Fruit fly (Drosophila melanogaster): ENCODE measurements around the gene Cpr62Bb.
A peak's percentile ranks its signal among the peaks of the same experiment; 100 is the strongest.

The Cpr62Bb gene

dm6 chr3L:1880692-1881091 lies 45.7 kb upstream of the Cpr62Bb start (continued):
- TF ChIP-seq grn (GFP tag; optimal IDR thresholded peaks at IDR 0.05) (no peak), CG15479 (GFP tag; optimal IDR thresholded peaks at IDR 0.05) (no peak), CG30431 (GFP tag; optimal IDR thresholded peaks at IDR 0.05) (no peak), bab2 (GFP tag; optimal IDR thresholded peaks at IDR 0.05) (peak; percentile 25), CG9437 (GFP tag; optimal IDR thresholded peaks at IDR 0.05) (no peak), CG18599 (GFP tag; optimal IDR thresholded peaks at IDR 0.05) (peak; percentile 59), CG1024 (GFP tag; IDR thresholded peaks at IDR 0.05) (0 out of 2 replicates have a peak, but pooled peaks have one; percentile 26), ATbp (GFP tag; optimal IDR thresholded peaks at IDR 0.05) (no peak), CG12659 (GFP tag; optimal IDR thresholded peaks at IDR 0.05) (no peak), CG2202 (tag; optimal IDR thresholded peaks at IDR 0.05) (no peak), prd (optimal IDR thresholded peaks at IDR 0.05) (no peak), prd (GFP tag; IDR thresholded peaks at IDR 0.05) (peak; percentile 49; the same call in 1 of the 3 replicates), gfzf (GFP tag; optimal IDR thresholded peaks at IDR 0.05) (no peak), CG42726 (GFP tag; IDR thresholded peaks at IDR 0.05; ENCODE audit: partially characterized antibody) (no peak), gce (GFP tag; IDR thresholded peaks at IDR 0.05) (peak; percentile 43; the same call in 1 of the 3 replicates), insv (GFP tag; optimal IDR thresholded peaks at IDR 0.05) (no peak), cas (GFP tag; IDR thresholded peaks at IDR 0.05) (no peak), CkIIα-i1 (GFP tag; IDR thresholded peaks at IDR 0.05) (no peak), corto (GFP tag; optimal IDR thresholded peaks at IDR 0.05) (no peak), CG7928 (GFP tag; optimal IDR thresholded peaks at IDR 0.05) (no peak), sr (GFP tag; IDR thresholded peaks at IDR 0.05) (0 out of 3 replicates have a peak, but pooled peaks have one; percentile 32), Ravus (GFP tag; IDR thresholded peaks at IDR 0.05) (no peak; the same call in 1 of the 2 replicates), CG8359 (GFP tag; optimal IDR thresholded peaks at IDR 0.05; ENCODE audit: borderline replicate concordance) (no peak), Ptx1 (GFP tag; IDR thresholded peaks at IDR 0.05) (peak; percentile 62), twi (tag; optimal IDR thresholded peaks at IDR 0.05) (no peak), ci (GFP tag; IDR thresholded peaks at IDR 0.05) (peak; percentile 62), HLH54F (GFP tag; optimal IDR thresholded peaks at IDR 0.05) (no peak), ro (GFP tag; IDR thresholded peaks at IDR 0.05) (0 out of 2 replicates have a peak, but pooled peaks have one; percentile 13), nerfin-1 (tag; optimal IDR thresholded peaks at IDR 0.05) (no peak), Side (GFP tag; optimal IDR thresholded peaks at IDR 0.05) (no peak), CG3065 (GFP tag; optimal IDR thresholded peaks at IDR 0.05) (no peak), Dref (GFP tag; IDR thresholded peaks at IDR 0.05) (no peak), CG2199 (GFP tag; IDR thresholded peaks at IDR 0.05) (no peak), CG1529 (GFP tag; optimal IDR thresholded peaks at IDR 0.05) (no peak), Bteb2 (GFP tag; optimal IDR thresholded peaks at IDR 0.05) (no peak), nerfin-2 (GFP tag; IDR thresholded peaks at IDR 0.05; ENCODE audit: partially characterized antibody) (no peak), danr (GFP tag; IDR thresholded peaks at IDR 0.05) (0 out of 2 replicates have a peak, but pooled peaks have one; percentile 22), br (optimal IDR thresholded peaks at IDR 0.05) (no peak), CG9797 (GFP tag; optimal IDR thresholded peaks at IDR 0.05) (no peak), fu2 (GFP tag; optimal IDR thresholded peaks at IDR 0.05) (no peak), Usf (GFP tag; optimal IDR thresholded peaks at IDR 0.05) (no peak), jumu (GFP tag; optimal IDR thresholded peaks at IDR 0.05) (no peak), Pdp1 (GFP tag; optimal IDR thresholded peaks at IDR 0.05) (peak; percentile 11 to 24), fd102C (GFP tag; optimal IDR thresholded peaks at IDR 0.05) (no peak), cwo (GFP tag; optimal IDR thresholded peaks at IDR 0.05) (no peak), Poxn (GFP tag; IDR thresholded peaks at IDR 0.05) (no peak), kay (GFP tag; optimal IDR thresholded peaks at IDR 0.05) (no peak), vnd (GFP tag; IDR thresholded peaks at IDR 0.05; ENCODE audit: partially characterized antibody) (no peak), CG6654 (GFP tag; optimal IDR thresholded peaks at IDR 0.05) (no peak), bsh (GFP tag; optimal IDR thresholded peaks at IDR 0.05) (no peak), CG6854 (GFP tag; optimal IDR thresholded peaks at IDR 0.05) (no peak)
